Worm (Caenorhabditis elegans) whole organism, L1 larva: ENCODE data around the gene K09H11.4.

Experiments
- ama-1 ChIP-seq: fragments of 150-350 bp; optimal IDR thresholded peaks from 2 replicates; lab custom pipeline; 2014
- nhr-237 ChIP-seq: fragments of 150-350 bp; optimal IDR thresholded peaks from 2 replicates; lab custom pipeline; 2014; ENCODE audit warnings: missing biosample characterization, missing genetic modification characterization

ce11 chrV:5769500-5769899 lies 43.1 kb upstream of the K09H11.4 start:
- TF ChIP-seq nhr-237 (tag; lab: Kevin White, UChicago) (no peak), ama-1 (no peak)
